Fruit fly (Drosophila melanogaster) whole organism, embryonic: Measurements from ENCODE around the gene CG10874.
A peak's percentile ranks its signal among the peaks of the same experiment; 100 is the strongest.

Source experiments
- Aef1 ChIP-seq: fragments of 200-800 bp; sonication (Bioruptor generic); IDR thresholded peaks from 3 replicates; pipeline ENCODE4 v1.3.6; 2022; ENCODE audit warnings: missing biosample characterization, missing genetic modification characterization
- CG12155 ChIP-seq: fragments of 200-800 bp; sonication (Bioruptor generic); optimal IDR thresholded peaks from 3 replicates; lab custom pipeline; 2016; ENCODE audit warnings: missing biosample characterization, missing genetic modification characterization
- CG12942 ChIP-seq: fragments of 200-800 bp; sonication (Bioruptor generic); optimal IDR thresholded peaks from 3 replicates; lab custom pipeline; 2016; ENCODE audit warnings: missing biosample characterization, missing genetic modification characterization
- CG14050 ChIP-seq: fragments of 200-800 bp; sonication (Bioruptor generic); IDR thresholded peaks from 3 replicates; pipeline ENCODE4 v1.3.6; 2022; ENCODE audit warnings: missing biosample characterization, missing genetic modification characterization
- CG16863 ChIP-seq: fragments of 200-800 bp; sonication (Bioruptor generic); optimal IDR thresholded peaks from 3 replicates; lab custom pipeline; 2016; ENCODE audit warnings: missing biosample characterization, missing genetic modification characterization
- CG1832 ChIP-seq: fragments of 200-800 bp; sonication (Bioruptor generic); optimal IDR thresholded peaks from 2 replicates; lab custom pipeline; 2017; ENCODE audit warnings: missing biosample characterization, mild to moderate bottlenecking, missing genetic modification characterization, inconsistent platforms
- CG2120 ChIP-seq: fragments of 200-800 bp; sonication (Bioruptor generic); optimal IDR thresholded peaks from 3 replicates; lab custom pipeline; 2016; ENCODE audit warnings: missing biosample characterization, missing genetic modification characterization
- CG2889 ChIP-seq: fragments of 200-800 bp; sonication (Bioruptor generic); IDR thresholded peaks from 3 replicates; pipeline ENCODE4 v1.3.6; 2022; ENCODE audit warnings: missing biosample characterization, missing genetic modification characterization
- CG30020 ChIP-seq: fragments of 200-800 bp; optimal IDR thresholded peaks from 2 replicates; lab custom pipeline; 2019; ENCODE audit warnings: missing biosample characterization, mild to moderate bottlenecking, missing genetic modification characterization, moderate library complexity
- CG31365 ChIP-seq: fragments of 200-800 bp; sonication (Bioruptor generic); optimal IDR thresholded peaks from 2 replicates; lab custom pipeline; 2018; ENCODE audit warnings: missing biosample characterization, mild to moderate bottlenecking, missing genetic modification characterization
- CG33213 ChIP-seq: fragments of 200-800 bp; sonication (Bioruptor generic); optimal IDR thresholded peaks from 3 replicates; lab custom pipeline; 2016; ENCODE audit warnings: missing biosample characterization, missing genetic modification characterization
- CG42726 ChIP-seq: fragments of 200-800 bp; sonication (Bioruptor generic); IDR thresholded peaks from 2 replicates; pipeline ENCODE4 v1.3.6; 2022; ENCODE audit warnings: missing biosample characterization, missing genetic modification characterization; ENCODE audit not compliant: partially characterized antibody
- CG4360 ChIP-seq: fragments of 200-800 bp; sonication (Bioruptor generic); IDR thresholded peaks from 2 replicates; pipeline ENCODE4 v1.3.6; 2022; ENCODE audit warnings: missing biosample characterization, missing genetic modification characterization
- CG4707 ChIP-seq: fragments of 200-800 bp; sonication (Bioruptor generic); optimal IDR thresholded peaks from 2 replicates; lab custom pipeline; 2018; ENCODE audit warnings: missing biosample characterization, mild to moderate bottlenecking, missing genetic modification characterization, moderate library complexity
- CG6272 ChIP-seq: fragments of 200-800 bp; sonication (Bioruptor generic); IDR thresholded peaks from 2 replicates; pipeline ENCODE4 v1.3.6; 2022; ENCODE audit warnings: missing biosample characterization, missing genetic modification characterization
- CG7357 ChIP-seq: fragments of 200-800 bp; sonication (Bioruptor generic); IDR thresholded peaks from 3 replicates; pipeline ENCODE4 v1.3.6; 2022; ENCODE audit warnings: missing biosample characterization, missing genetic modification characterization
- CG8478 ChIP-seq: fragments of >200 bp; optimal IDR thresholded peaks from 2 replicates; lab custom pipeline; 2018
- CG9797 ChIP-seq: fragments of 200-800 bp; sonication (Bioruptor generic); optimal IDR thresholded peaks from 3 replicates; lab custom pipeline; 2018; ENCODE audit warnings: missing biosample characterization, mild to moderate bottlenecking, missing genetic modification characterization
- CHES-1-like ChIP-seq: fragments of 200-800 bp; sonication (Bioruptor generic); optimal IDR thresholded peaks from 2 replicates; lab custom pipeline; 2016; ENCODE audit warnings: missing biosample characterization, missing genetic modification characterization
- CkIIα-i1 ChIP-seq: fragments of 200-800 bp; sonication (Bioruptor generic); IDR thresholded peaks from 2 replicates; pipeline ENCODE4 v1.3.6; 2022; ENCODE audit warnings: missing biosample characterization, missing genetic modification characterization
- Deaf1 ChIP-seq: fragments of 200-800 bp; optimal IDR thresholded peaks from 3 replicates; lab custom pipeline; 2019; ENCODE audit warnings: missing biosample characterization, mild to moderate bottlenecking, missing genetic modification characterization, moderate library complexity
- Drgx ChIP-seq: fragments of 200-800 bp; sonication (Bioruptor generic); IDR thresholded peaks from 2 replicates; pipeline ENCODE4 v1.3.6; 2022; ENCODE audit warnings: missing biosample characterization, missing genetic modification characterization
- Eip74EF ChIP-seq, 2 experiments: fragments of 200-800 bp in 1 of 2; fragments of >200 bp in 1 of 2; sonication (Bioruptor generic) in 1 of 2; optimal IDR thresholded peaks; 2 replicates each; lab custom pipeline; 2017 to 2019; ENCODE audit warnings: missing biosample characterization in 2 of 2, missing genetic modification characterization in 2 of 2, mild to moderate bottlenecking in 1 of 2, moderate library complexity in 1 of 2
- HLH3B ChIP-seq: fragments of 200-800 bp; sonication (Bioruptor generic); IDR thresholded peaks from 2 replicates; pipeline ENCODE4 v1.3.6; 2022; ENCODE audit warnings: missing biosample characterization, missing genetic modification characterization
- Hr78 ChIP-seq, 2 experiments: fragments of 200-800 bp in 1 of 2; fragments of >200 bp in 1 of 2; sonication (Bioruptor generic) in 1 of 2; optimal IDR thresholded peaks; 2 replicates each; lab custom pipeline; 2017 to 2019; ENCODE audit warnings: missing biosample characterization in 2 of 2, missing genetic modification characterization in 2 of 2, mild to moderate bottlenecking in 1 of 2, moderate library complexity in 1 of 2
- Kr ChIP-seq: fragments of 200-800 bp; sonication (Bioruptor generic); optimal IDR thresholded peaks from 2 replicates; lab custom pipeline; 2017; ENCODE audit warnings: missing biosample characterization, mild to moderate bottlenecking, missing genetic modification characterization
- Pdp1 ChIP-seq, 2 experiments: fragments of 200-800 bp; sonication (Bioruptor generic); optimal IDR thresholded peaks; 3 replicates each; lab custom pipeline; 2016; ENCODE audit warnings: missing biosample characterization in 2 of 2, missing genetic modification characterization in 2 of 2, mild to moderate bottlenecking in 1 of 2, moderate library complexity in 1 of 2
- Sox102F ChIP-seq: fragments of 200-800 bp; sonication (Bioruptor generic); optimal IDR thresholded peaks from 2 replicates; lab custom pipeline; 2018; ENCODE audit warnings: missing biosample characterization, mild to moderate bottlenecking, missing genetic modification characterization, moderate library complexity
- Usf ChIP-seq: fragments of 200-800 bp; sonication (Bioruptor generic); optimal IDR thresholded peaks from 2 replicates; lab custom pipeline; 2017; ENCODE audit warnings: missing genotype, missing biosample characterization, missing genetic modification characterization
- aop ChIP-seq: fragments of 200-800 bp; sonication (Bioruptor generic); IDR thresholded peaks from 2 replicates; pipeline ENCODE4 v1.3.6; 2022; ENCODE audit warnings: missing biosample characterization, missing genetic modification characterization
- bbx ChIP-seq: fragments of 200-800 bp; sonication (Bioruptor generic); IDR thresholded peaks from 2 replicates; pipeline ENCODE4 v1.3.6; 2022; ENCODE audit warnings: missing biosample characterization, missing genetic modification characterization; ENCODE audit not compliant: partially characterized antibody
- chn ChIP-seq: fragments of 200-800 bp; sonication (Bioruptor generic); optimal IDR thresholded peaks from 2 replicates; lab custom pipeline; 2016; ENCODE audit warnings: missing biosample characterization, missing genetic modification characterization
- ci ChIP-seq: fragments of 200-800 bp; sonication (Bioruptor generic); IDR thresholded peaks from 3 replicates; pipeline ENCODE4 v1.3.6; 2022; ENCODE audit warnings: missing biosample characterization, missing genetic modification characterization
- crol ChIP-seq: fragments of 200-800 bp; sonication (Bioruptor generic); IDR thresholded peaks from 2 replicates; pipeline ENCODE4 v1.3.6; 2022; ENCODE audit warnings: missing biosample characterization, missing genetic modification characterization
- cwo ChIP-seq: fragments of 200-800 bp; sonication (Bioruptor generic); optimal IDR thresholded peaks from 3 replicates; lab custom pipeline; 2017; ENCODE audit warnings: missing biosample characterization, missing genetic modification characterization, mild to moderate bottlenecking, moderate library complexity, missing genetic modification reagents
- da ChIP-seq: fragments of 200-800 bp; sonication (Bioruptor generic); optimal IDR thresholded peaks from 2 replicates; lab custom pipeline; 2016; ENCODE audit warnings: missing biosample characterization, missing genetic modification characterization
- gem ChIP-seq: fragments of 200-800 bp; sonication (Bioruptor generic); optimal IDR thresholded peaks from 2 replicates; lab custom pipeline; 2019; ENCODE audit warnings: missing biosample characterization, mild to moderate bottlenecking, missing genetic modification characterization, moderate library complexity
- gt ChIP-seq: fragments of 200-800 bp; sonication (Bioruptor generic); IDR thresholded peaks from 2 replicates; pipeline ENCODE4 v1.3.6; 2022; ENCODE audit warnings: missing biosample characterization, missing genetic modification characterization
- hkb ChIP-seq, 2 experiments: fragments of 200-800 bp in 1 of 2; fragments of >200 bp in 1 of 2; sonication (Bioruptor generic) in 1 of 2; IDR thresholded peaks in 1 of 2; optimal IDR thresholded peaks in 1 of 2; 2 replicates each; pipeline versions ENCODE4 v1.3.6 to Lab custom; 2017 to 2022; ENCODE audit warnings: missing biosample characterization in 1 of 2, missing genetic modification characterization in 1 of 2
- pho ChIP-seq: fragments of 200-800 bp; sonication (Bioruptor generic); optimal IDR thresholded peaks from 2 replicates; lab custom pipeline; 2016; ENCODE audit warnings: missing biosample characterization, missing genetic modification characterization
- pros ChIP-seq: fragments of 200-800 bp; sonication (Bioruptor generic); optimal IDR thresholded peaks from 3 replicates; lab custom pipeline; 2019; ENCODE audit warnings: missing biosample characterization, mild to moderate bottlenecking, missing genetic modification characterization, moderate library complexity
- rib ChIP-seq: fragments of 200-800 bp; sonication (Bioruptor generic); IDR thresholded peaks from 2 replicates; pipeline ENCODE4 v1.3.6; 2022; ENCODE audit warnings: missing biosample characterization, missing genetic modification characterization
- row ChIP-seq: fragments of 200-800 bp; sonication (Bioruptor generic); IDR thresholded peaks from 3 replicates; pipeline ENCODE4 v1.3.6; 2022; ENCODE audit warnings: missing biosample characterization, missing genetic modification characterization
- sd ChIP-seq: fragments of 200-800 bp; sonication (Bioruptor generic); optimal IDR thresholded peaks from 3 replicates; lab custom pipeline; 2018; ENCODE audit warnings: missing biosample characterization, mild to moderate bottlenecking, missing genetic modification characterization, moderate library complexity
- slp2 ChIP-seq: fragments of 200-800 bp; sonication (Bioruptor generic); optimal IDR thresholded peaks from 2 replicates; lab custom pipeline; 2016; ENCODE audit warnings: missing biosample characterization, missing genetic modification characterization
- toy ChIP-seq: fragments of 200-800 bp; sonication (Bioruptor generic); IDR thresholded peaks from 2 replicates; pipeline ENCODE4 v1.3.6; 2022; ENCODE audit warnings: missing biosample characterization, missing genetic modification characterization
- twi ChIP-seq: fragments of 200-800 bp; optimal IDR thresholded peaks from 2 replicates; lab custom pipeline; 2019; ENCODE audit warnings: missing biosample characterization, mild to moderate bottlenecking, missing genetic modification characterization, moderate library complexity
- vnd ChIP-seq: fragments of 200-800 bp; sonication (Bioruptor generic); IDR thresholded peaks from 3 replicates; pipeline ENCODE4 v1.3.6; 2022; ENCODE audit warnings: missing biosample characterization, missing genetic modification characterization; ENCODE audit not compliant: partially characterized antibody
- vvl ChIP-seq: fragments of 200-800 bp; sonication (Bioruptor generic); IDR thresholded peaks from 2 replicates; pipeline ENCODE4 v1.3.6; 2022; ENCODE audit warnings: missing biosample characterization, missing genetic modification characterization

CG10874 gene

dm6 chr2L:2175090-2175830, 16.9 kb downstream of the CG10874 start (continued):
- TF ChIP-seq gt: no peak
- peak; percentile 29 for TF ChIP-seq CG2120 (GFP tag; lab: Kevin White, UChicago)
- TF ChIP-seq vnd (GFP tag; lab: Robert Waterston, UW): no peak
- no peak for TF ChIP-seq Kr (GFP tag; lab: Kevin White, UChicago)
- peak; percentile 30 for TF ChIP-seq pros (GFP tag; lab: Kevin White, UChicago)
- peak; percentile 84 for TF ChIP-seq crol
- TF ChIP-seq row (GFP tag; lab: Robert Waterston, UW): 0 out of 3 replicates have a peak, but pooled peaks have one; percentile 8
- no peak for TF ChIP-seq Sox102F (GFP tag; lab: Kevin White, UChicago)
- TF ChIP-seq CG12155 (GFP tag; lab: Kevin White, UChicago): no peak
- no peak for TF ChIP-seq CG12942 (GFP tag; lab: Kevin White, UChicago)
- TF ChIP-seq da (GFP tag; lab: Kevin White, UChicago): no peak
- TF ChIP-seq CG2889: no peak
- TF ChIP-seq CG16863 (GFP tag; lab: Kevin White, UChicago): no peak
- TF ChIP-seq CG7357 (GFP tag; lab: Robert Waterston, UW): no peak
- no peak for TF ChIP-seq CG9797
- TF ChIP-seq Deaf1 (tag; lab: Kevin White, UChicago): no peak
- TF ChIP-seq HLH3B (GFP tag; lab: Robert Waterston, UW): no peak
- TF ChIP-seq CG42726 (GFP tag; lab: Robert Waterston, UW): no peak
- TF ChIP-seq Aef1 (GFP tag; lab: Robert Waterston, UW): peak; percentile 22; the same call in 1 of the 3 replicates
- TF ChIP-seq chn (GFP tag; lab: Kevin White, UChicago): peak; percentile 21
- TF ChIP-seq Eip74EF (GFP tag; optimal IDR thresholded peaks at IDR 0.05; lab: Kevin White, UChicago): peak in 1 of 2 experiments; percentile 94
- no peak for TF ChIP-seq CG31365 (tag; lab: Kevin White, UChicago)
- TF ChIP-seq cwo: no peak
- peak; percentile 74 for TF ChIP-seq CG1832 (GFP tag; lab: Kevin White, UChicago)
- 0 out of 2 replicates have a peak, but pooled peaks have one; percentile 28 for TF ChIP-seq bbx (GFP tag; lab: Robert Waterston, UW)
- no peak for TF ChIP-seq twi (tag; lab: Kevin White, UChicago)
- TF ChIP-seq CG8478 (lab: Kevin White, UChicago): peak; percentile 78
- TF ChIP-seq Hr78 (GFP tag; optimal IDR thresholded peaks at IDR 0.05; lab: Kevin White, UChicago): peak in 1 of 2 experiments; percentile 54
- TF ChIP-seq CG30020 (tag; lab: Kevin White, UChicago): no peak
- TF ChIP-seq gem: peak; percentile 2
- no peak for TF ChIP-seq CkIIα-i1 (GFP tag; lab: Robert Waterston, UW)
- no peak for TF ChIP-seq pho (GFP tag; lab: Kevin White, UChicago)
- peak in 1 of 2 experiments; percentile 1 for TF ChIP-seq Pdp1 (GFP tag; optimal IDR thresholded peaks at IDR 0.05; lab: Kevin White, UChicago)
- no peak for TF ChIP-seq CG6272 (GFP tag; lab: Robert Waterston, UW)
- peak; percentile 90 for TF ChIP-seq CG4360 (GFP tag; lab: Robert Waterston, UW)
- peak; percentile 92 for TF ChIP-seq aop (GFP tag; lab: Robert Waterston, UW)
- TF ChIP-seq slp2 (GFP tag; lab: Kevin White, UChicago): no peak
- TF ChIP-seq ci (GFP tag; lab: Robert Waterston, UW): 0 out of 3 replicates have a peak, but pooled peaks have one; percentile 32
- TF ChIP-seq rib (GFP tag; lab: Robert Waterston, UW): peak; percentile 33; the same call in 1 of the 2 replicates
- TF ChIP-seq Drgx (GFP tag; lab: Robert Waterston, UW): 0 out of 2 replicates have a peak, but pooled peaks have one; percentile 45
- peak; percentile 58 for TF ChIP-seq vvl (GFP tag; lab: Robert Waterston, UW)
- no peak for TF ChIP-seq CHES-1-like (GFP tag; lab: Kevin White, UChicago)
- no peak for TF ChIP-seq toy (GFP tag; lab: Robert Waterston, UW)
- TF ChIP-seq Usf: no peak
- no peak for TF ChIP-seq CG14050 (GFP tag; lab: Robert Waterston, UW)
- peak; percentile 18 for TF ChIP-seq CG4707 (GFP tag; lab: Kevin White, UChicago)
- TF ChIP-seq hkb (optimal IDR thresholded peaks at IDR 0.05; lab: Kevin White, UChicago): no peak
- no peak for TF ChIP-seq hkb (GFP tag; IDR thresholded peaks at IDR 0.05; lab: Robert Waterston, UW)
- TF ChIP-seq sd (tag; lab: Kevin White, UChicago): peak; percentile 86
- TF ChIP-seq CG33213 (GFP tag; lab: Kevin White, UChicago): no peak
